Worm (Caenorhabditis elegans) whole organism, late embryonic: ENCODE results near the gene tctn-1.

ENCODE experiments used
- ceh-22 ChIP-seq: sonication (generic microtip); optimal IDR thresholded peaks from 2 replicates; lab custom pipeline; 2017; ENCODE audit warnings: missing biosample characterization, missing genetic modification characterization
- elt-4 ChIP-seq: sonication (generic microtip); optimal IDR thresholded peaks from 2 replicates; lab custom pipeline; 2016; ENCODE audit warnings: missing genetic modification characterization, missing compliant biosample characterization
- fkh-6 ChIP-seq: sonication (generic microtip); optimal IDR thresholded peaks from 2 replicates; lab custom pipeline; 2016; ENCODE audit warnings: missing genetic modification characterization, missing compliant biosample characterization
- lim-6 ChIP-seq: sonication (generic microtip); optimal IDR thresholded peaks from 2 replicates; lab custom pipeline; 2016; ENCODE audit warnings: missing genetic modification characterization, missing compliant biosample characterization
- madf-2 ChIP-seq: sonication (generic microtip); optimal IDR thresholded peaks from 2 replicates; lab custom pipeline; 2017; ENCODE audit warnings: missing genetic modification characterization, missing compliant biosample characterization
- nhr-11 ChIP-seq: fragments of 150-350 bp; optimal IDR thresholded peaks from 2 replicates; lab custom pipeline; 2014; ENCODE audit warnings: missing biosample characterization, missing genetic modification characterization
- pag-3 ChIP-seq: sonication (generic microtip); optimal IDR thresholded peaks from 2 replicates; lab custom pipeline; 2016; ENCODE audit warnings: missing compliant biosample characterization, missing genetic modification characterization, borderline replicate concordance
- pha-2 ChIP-seq: sonication (generic microtip); optimal IDR thresholded peaks from 2 replicates; lab custom pipeline; 2017; ENCODE audit warnings: mild to moderate bottlenecking, missing genetic modification characterization, missing compliant biosample characterization
- pha-4 ChIP-seq: fragments of 150-350 bp; optimal IDR thresholded peaks from 2 replicates; lab custom pipeline; 2018; ENCODE audit warnings: missing biosample characterization, missing genetic modification reagents, missing genetic modification characterization
- pqm-1 ChIP-seq: sonication (generic microtip); optimal IDR thresholded peaks from 2 replicates; lab custom pipeline; 2016; ENCODE audit warnings: missing genetic modification characterization, missing compliant biosample characterization
- sdc-2 ChIP-seq: sonication (generic microtip); optimal IDR thresholded peaks from 2 replicates; lab custom pipeline; 2016; ENCODE audit warnings: missing genotype, missing genetic modification characterization, missing compliant biosample characterization
- syd-9 ChIP-seq: sonication (generic microtip); optimal IDR thresholded peaks from 2 replicates; lab custom pipeline; 2016; ENCODE audit warnings: mild to moderate bottlenecking, missing genetic modification characterization, moderate library complexity, missing compliant biosample characterization
- tbx-2 ChIP-seq: sonication (generic microtip); optimal IDR thresholded peaks from 2 replicates; lab custom pipeline; 2016; ENCODE audit warnings: missing genetic modification characterization, missing compliant biosample characterization

- TF ChIP-seq ceh-22: no peak
- no peak for TF ChIP-seq tbx-2
- TF ChIP-seq sdc-2: no peak
- no peak for TF ChIP-seq pha-4 (tag; lab: Kevin White, UChicago)
- TF ChIP-seq pqm-1: no peak
- no peak for TF ChIP-seq elt-4
- no peak for TF ChIP-seq pag-3 (tag; lab: Kevin White, UChicago)
- no peak for TF ChIP-seq pha-2
- no peak for TF ChIP-seq madf-2
- TF ChIP-seq lim-6: no peak
- TF ChIP-seq nhr-11 (tag; lab: Kevin White, UChicago): no peak
- TF ChIP-seq syd-9 (tag; lab: Kevin White, UChicago): no peak
- no peak for TF ChIP-seq fkh-6 (tag; lab: Kevin White, UChicago)
Observed at ce11 chrIV:4760378-4761084, 12.9 kb upstream of the tctn-1 start, which contains the start of the genes memi-1 and cyp-31A3.
